Fruit fly (Drosophila melanogaster): ENCODE data around the gene wus.

The wus gene

DNA sequence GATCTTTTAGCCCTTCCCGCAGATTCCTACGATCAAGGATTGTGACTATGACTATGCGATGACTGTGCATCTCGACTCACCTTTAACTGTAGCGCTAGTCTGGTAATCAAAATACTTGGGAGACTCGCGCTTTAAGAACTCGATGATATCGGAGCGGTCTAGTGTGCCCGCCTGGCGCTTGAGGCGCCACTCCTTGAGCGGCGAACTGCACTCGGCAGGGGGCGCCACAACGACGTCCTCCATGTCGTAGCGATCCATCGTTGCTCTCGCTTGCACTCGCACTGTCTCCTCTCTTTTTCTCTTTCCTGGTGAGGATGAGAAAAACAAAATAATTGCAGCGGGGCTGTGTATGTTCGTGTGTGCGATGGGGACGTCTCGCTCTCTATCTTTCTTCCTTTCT, 26.7 kb upstream of the wus start (continued):
- TF ChIP-seq CG34406 (GFP tag; optimal IDR thresholded peaks at IDR 0.05) (no peak), CG4318 (GFP tag; optimal IDR thresholded peaks at IDR 0.05) (no peak), Hr4 (GFP tag; optimal IDR thresholded peaks at IDR 0.05) (no peak), CG1621 (tag; optimal IDR thresholded peaks at IDR 0.05) (peak; percentile 74), lz (GFP tag; optimal IDR thresholded peaks at IDR 0.05) (peak; percentile 60), Sox15 (GFP tag; optimal IDR thresholded peaks at IDR 0.05) (no peak), fd59A (GFP tag; optimal IDR thresholded peaks at IDR 0.05) (peak; percentile 59), dsx (GFP tag; optimal IDR thresholded peaks at IDR 0.05; ENCODE audit: poor library complexity, severe bottlenecking) (peak; percentile 63), spab (GFP tag; optimal IDR thresholded peaks at IDR 0.05) (no peak), dac (GFP tag; optimal IDR thresholded peaks at IDR 0.05) (peak; percentile 10), Blimp-1 (GFP tag; optimal IDR thresholded peaks at IDR 0.05) (peak; percentile 52), CG31627 (GFP tag; optimal IDR thresholded peaks at IDR 0.05) (peak; percentile 63)

- no peak for TF ChIP-seq Blimp-1 (GFP tag; optimal IDR thresholded peaks at IDR 0.05)
- TF ChIP-seq fd85E (GFP tag; optimal IDR thresholded peaks at IDR 0.05): no peak
- peak; percentile 72 for TF ChIP-seq net (GFP tag; optimal IDR thresholded peaks at IDR 0.05)
- peak; percentile 59 for TF ChIP-seq CG11294 (GFP tag; IDR thresholded peaks at IDR 0.05)
- TF ChIP-seq OdsH (GFP tag; optimal IDR thresholded peaks at IDR 0.05): peak; percentile 66
- peak; percentile 67 for TF ChIP-seq Sox102F (GFP tag; optimal IDR thresholded peaks at IDR 0.05)
- TF ChIP-seq CG34406 (GFP tag; optimal IDR thresholded peaks at IDR 0.05): peak; percentile 54
- peak; percentile 39 for TF ChIP-seq acj6 (GFP tag; optimal IDR thresholded peaks at IDR 0.05)
- TF ChIP-seq CG16779 (tag; optimal IDR thresholded peaks at IDR 0.05): no peak
- peak; percentile 14 for TF ChIP-seq fd59A (GFP tag; optimal IDR thresholded peaks at IDR 0.05)
- TF ChIP-seq CG10631 (GFP tag; optimal IDR thresholded peaks at IDR 0.05): peak; percentile 65
- TF ChIP-seq Sox14 (GFP tag; optimal IDR thresholded peaks at IDR 0.05): peak; percentile 63
- peak; percentile 83 for TF ChIP-seq CG8119 (GFP tag; IDR thresholded peaks at IDR 0.05)
- peak; percentile 70 for TF ChIP-seq Hr39 (GFP tag; optimal IDR thresholded peaks at IDR 0.05)
- peak; percentile 54 for TF ChIP-seq CG1621 (tag; optimal IDR thresholded peaks at IDR 0.05)
- TF ChIP-seq ss (GFP tag; optimal IDR thresholded peaks at IDR 0.05): peak; percentile 0 to 52
- peak; percentile 71 for TF ChIP-seq topi (GFP tag; optimal IDR thresholded peaks at IDR 0.05)
- TF ChIP-seq spab (GFP tag; optimal IDR thresholded peaks at IDR 0.05): peak; percentile 35
- peak; percentile 39 for TF ChIP-seq Sox15 (GFP tag; optimal IDR thresholded peaks at IDR 0.05)
- TF ChIP-seq CG31627 (GFP tag; optimal IDR thresholded peaks at IDR 0.05): peak; percentile 71
- peak; percentile 58 for TF ChIP-seq CG10669 (GFP tag; optimal IDR thresholded peaks at IDR 0.05)
- TF ChIP-seq CG8319 (GFP tag; optimal IDR thresholded peaks at IDR 0.05): peak; percentile 3
- peak; percentile 81 for TF ChIP-seq Lpt (GFP tag; optimal IDR thresholded peaks at IDR 0.05)
- TF ChIP-seq CG8632 (GFP tag; optimal IDR thresholded peaks at IDR 0.05): peak; percentile 50
- peak; percentile 24 to 72 for TF ChIP-seq salr (GFP tag; optimal IDR thresholded peaks at IDR 0.05)
- peak; percentile 68 for TF ChIP-seq Met (GFP tag; optimal IDR thresholded peaks at IDR 0.05)
- peak; percentile 60 for TF ChIP-seq Smox (GFP tag; optimal IDR thresholded peaks at IDR 0.05)
- TF ChIP-seq CG6276 (GFP tag; optimal IDR thresholded peaks at IDR 0.05): peak; percentile 81
- peak; percentile 78 for TF ChIP-seq achi (GFP tag; optimal IDR thresholded peaks at IDR 0.05)
- TF ChIP-seq cyc (GFP tag; optimal IDR thresholded peaks at IDR 0.05): peak; percentile 58
- TF ChIP-seq CG7368 (GFP tag; optimal IDR thresholded peaks at IDR 0.05): peak; percentile 69
- TF ChIP-seq CG6163 (GFP tag; IDR thresholded peaks at IDR 0.05): peak; percentile 85
- TF ChIP-seq CG11762 (GFP tag; optimal IDR thresholded peaks at IDR 0.05; ENCODE audit: insufficient read depth): peak; percentile 36
- peak; percentile 73 for TF ChIP-seq pdm3 (GFP tag; optimal IDR thresholded peaks at IDR 0.05)
- peak; percentile 74 for TF ChIP-seq CG3919 (GFP tag; optimal IDR thresholded peaks at IDR 0.05)
- peak; percentile 70 for TF ChIP-seq esn (GFP tag; optimal IDR thresholded peaks at IDR 0.05)
- no peak for TF ChIP-seq CG6854 (GFP tag; optimal IDR thresholded peaks at IDR 0.05)
- no peak for TF ChIP-seq Hr38 (GFP tag; optimal IDR thresholded peaks at IDR 0.05)
- TF ChIP-seq vri (GFP tag; optimal IDR thresholded peaks at IDR 0.05): peak; percentile 2
- TF ChIP-seq Hr4 (GFP tag; optimal IDR thresholded peaks at IDR 0.05): peak; percentile 84
- TF ChIP-seq Eip93F (GFP tag; optimal IDR thresholded peaks at IDR 0.05): no peak
- peak; percentile 60 for TF ChIP-seq CG3032 (tag; optimal IDR thresholded peaks at IDR 0.05)
- no peak for TF ChIP-seq CG4318 (GFP tag; optimal IDR thresholded peaks at IDR 0.05)
- peak; percentile 22 for TF ChIP-seq CG11902 (GFP tag; optimal IDR thresholded peaks at IDR 0.05)
- peak; percentile 85 for TF ChIP-seq svp (GFP tag)
- peak; percentile 65 for TF ChIP-seq Eip75B (GFP tag; optimal IDR thresholded peaks at IDR 0.05)
Measured at dm6 chrX:16966532-16966931, 25.9 kb upstream of the wus start.

Data from whole organism, prepupa.